Fruit fly (Drosophila melanogaster): ENCODE data around the gene Wnt10.

Wnt10 gene

dm6 chr2L:7363079-7363478 lies at the start of gene Wnt10:
TSS of gene Wnt10 (plus strand) at chr2L:7363379.
- no peak for TF ChIP-seq bsh (GFP tag; optimal IDR thresholded peaks at IDR 0.05)
- no peak for TF ChIP-seq Adf1 (GFP tag; IDR thresholded peaks at IDR 0.05)
- peak; percentile 83 for TF ChIP-seq Deaf1 (tag; optimal IDR thresholded peaks at IDR 0.05)
- TF ChIP-seq CG10431 (GFP tag; optimal IDR thresholded peaks at IDR 0.05), result no peak
- TF ChIP-seq Sox100B (GFP tag; optimal IDR thresholded peaks at IDR 0.05), result no peak
- no peak for TF ChIP-seq CG17568 (GFP tag; optimal IDR thresholded peaks at IDR 0.05)

- TF ChIP-seq CG6791 (GFP tag; IDR thresholded peaks at IDR 0.05; ENCODE audit: partially characterized antibody) (0 out of 3 replicates have a peak, but pooled peaks have one; percentile 25), CG8290 (GFP tag; optimal IDR thresholded peaks at IDR 0.05) (peak; percentile 19), CG8290 (tag; optimal IDR thresholded peaks at IDR 0.05) (peak in 1 of 2 experiments; percentile 26), cad (GFP tag; optimal IDR thresholded peaks at IDR 0.05) (peak; percentile 35), sens (GFP tag) (peak; percentile 66), HLH54F (GFP tag; optimal IDR thresholded peaks at IDR 0.05) (no peak), trem (tag; optimal IDR thresholded peaks at IDR 0.05) (peak; percentile 56), stwl (tag; optimal IDR thresholded peaks at IDR 0.05) (peak; percentile 95), CG31365 (tag; optimal IDR thresholded peaks at IDR 0.05) (peak; percentile 96), Dfd (GFP tag; optimal IDR thresholded peaks at IDR 0.05) (peak in 1 of 2 experiments; percentile 60), CG2116 (GFP tag; optimal IDR thresholded peaks at IDR 0.05) (peak; percentile 7), usp (GFP tag; optimal IDR thresholded peaks at IDR 0.05) (no peak), amos (GFP tag; IDR thresholded peaks at IDR 0.05; ENCODE audit: partially characterized antibody) (no peak; the same call in 1 of the 2 replicates)
Observed at dm6 chr2L:7315523-7315922, 47.7 kb upstream of the Wnt10 start.

DNA sequence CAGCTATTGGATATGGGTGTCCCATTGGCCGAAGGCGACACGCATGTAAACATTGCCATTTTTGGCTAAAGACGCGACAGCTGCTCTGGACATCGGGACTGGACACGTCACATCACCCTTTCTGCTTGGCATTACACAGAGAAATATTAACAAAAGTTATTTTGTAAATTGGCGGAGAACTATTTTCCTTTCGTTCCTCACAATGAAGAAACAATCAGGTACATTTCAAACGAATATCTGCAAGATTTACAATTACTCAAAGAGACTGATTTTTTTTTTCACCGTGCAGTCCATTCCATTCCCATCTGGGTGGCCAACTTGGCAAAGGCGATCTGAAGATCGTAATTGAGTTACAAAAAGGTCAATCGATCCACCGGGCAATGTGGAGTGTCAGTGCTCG lies 43.8 kb upstream of the Wnt10 start:
- no peak for TF ChIP-seq Dref (GFP tag; IDR thresholded peaks at IDR 0.05)

DNA sequence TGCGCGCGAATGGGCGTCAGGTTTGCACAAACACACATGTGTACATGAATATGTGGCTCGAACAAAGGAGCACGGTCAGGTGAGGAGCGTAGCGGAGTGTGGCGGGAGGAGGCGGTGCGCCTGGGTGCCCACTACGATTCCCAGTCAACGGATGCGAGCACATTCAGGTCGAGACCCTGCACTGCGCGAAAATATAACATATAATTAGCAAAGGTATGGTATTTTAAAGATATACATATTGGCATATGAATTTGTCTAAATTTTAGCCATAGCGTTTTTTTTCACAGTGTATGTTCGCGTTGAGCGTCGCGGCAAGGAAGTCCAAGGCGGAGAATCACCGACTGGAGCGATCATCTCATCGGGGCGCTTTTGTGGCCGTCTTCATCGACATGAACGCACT lies 43.3 kb upstream of the Wnt10 start:
- TF ChIP-seq gcm (GFP tag; optimal IDR thresholded peaks at IDR 0.05) (no peak), crol (GFP tag; IDR thresholded peaks at IDR 0.05) (peak; percentile 48; the same call in 1 of the 2 replicates), CG6765 (GFP tag; optimal IDR thresholded peaks at IDR 0.05) (no peak), CG11723 (GFP tag; optimal IDR thresholded peaks at IDR 0.05) (no peak), corto (GFP tag; optimal IDR thresholded peaks at IDR 0.05) (peak; percentile 44), croc (GFP tag; conservative IDR thresholded peaks at IDR 0.05) (no peak), lbe (GFP tag; optimal IDR thresholded peaks at IDR 0.05) (peak; percentile 84), gfzf (GFP tag; optimal IDR thresholded peaks at IDR 0.05) (no peak), CG1024 (GFP tag; IDR thresholded peaks at IDR 0.05) (no peak), zf30C (GFP tag; optimal IDR thresholded peaks at IDR 0.05) (peak; percentile 4), Fer1 (GFP tag; optimal IDR thresholded peaks at IDR 0.05) (no peak), exex (tag; optimal IDR thresholded peaks at IDR 0.05) (no peak), nom (GFP tag; optimal IDR thresholded peaks at IDR 0.05) (peak; percentile 60)

DNA sequence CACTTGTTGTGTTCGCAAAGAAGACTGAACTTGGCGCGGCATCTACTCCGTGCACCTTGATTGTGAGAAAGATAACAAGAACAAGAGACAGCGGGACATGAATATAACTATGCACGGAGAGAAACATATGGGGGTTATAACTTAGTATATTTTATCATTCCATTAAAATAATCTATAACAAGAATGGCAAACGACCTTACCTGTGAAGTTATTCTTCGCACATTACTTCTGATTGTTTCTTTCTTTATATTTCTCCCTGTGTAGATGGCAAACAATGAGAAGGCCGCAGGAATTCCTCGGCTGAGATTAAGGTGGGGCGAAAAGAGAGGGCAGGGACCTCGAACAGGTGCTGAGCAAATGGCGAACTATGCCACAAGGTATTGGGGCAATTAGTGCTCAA lies 42.1 kb upstream of the Wnt10 start:
- TF ChIP-seq nom (GFP tag; optimal IDR thresholded peaks at IDR 0.05) (peak; percentile 36), dpn (GFP tag; optimal IDR thresholded peaks at IDR 0.05) (no peak), crol (GFP tag; IDR thresholded peaks at IDR 0.05) (no peak), CG17385 (GFP tag; optimal IDR thresholded peaks at IDR 0.05) (no peak), dmrt11E (tag; optimal IDR thresholded peaks at IDR 0.05) (peak; percentile 13), chm (GFP tag; IDR thresholded peaks at IDR 0.05) (no peak), CG43689 (GFP tag; IDR thresholded peaks at IDR 0.05) (no peak), lbe (GFP tag; optimal IDR thresholded peaks at IDR 0.05) (peak; percentile 53), CG4707 (GFP tag; optimal IDR thresholded peaks at IDR 0.05) (no peak), corto (GFP tag; optimal IDR thresholded peaks at IDR 0.05) (peak; percentile 59), zfh1 (GFP tag; IDR thresholded peaks at IDR 0.05) (0 out of 3 replicates have a peak, but pooled peaks have one; percentile 25), sisA (GFP tag; IDR thresholded peaks at IDR 0.05) (no peak), CG8478 (optimal IDR thresholded peaks at IDR 0.05) (no peak), sens (GFP tag) (peak; percentile 20), CG8089 (GFP tag; optimal IDR thresholded peaks at IDR 0.05) (no peak), HLH3B (GFP tag; IDR thresholded peaks at IDR 0.05) (no peak)
